Worm (Caenorhabditis elegans) whole organism, late embryonic: ENCODE data around the gene rpl-20.

Experiments
- C08G9.2 ChIP-seq: sonication (generic microtip); optimal IDR thresholded peaks from 2 replicates; lab custom pipeline; 2016; ENCODE audit warnings: mild to moderate bottlenecking, missing genetic modification characterization, moderate library complexity, missing compliant biosample characterization
- C38D4.7 ChIP-seq: fragments of 200-800 bp; sonication (Bioruptor generic); optimal IDR thresholded peaks from 2 replicates; lab custom pipeline; 2018; ENCODE audit warnings: mild to moderate bottlenecking, missing genetic modification characterization, moderate library complexity, missing compliant biosample characterization
- F13H6.1 ChIP-seq: sonication (generic microtip); optimal IDR thresholded peaks from 2 replicates; lab custom pipeline; 2016; ENCODE audit warnings: missing genetic modification characterization, missing compliant biosample characterization
- K02D7.2 ChIP-seq: sonication (generic microtip); optimal IDR thresholded peaks from 2 replicates; lab custom pipeline; 2017; ENCODE audit warnings: mild to moderate bottlenecking, missing genetic modification characterization, missing compliant biosample characterization
- T23F11.4 ChIP-seq: fragments of 200-800 bp; sonication (Bioruptor generic); optimal IDR thresholded peaks from 2 replicates; lab custom pipeline; 2018; ENCODE audit warnings: mild to moderate bottlenecking, missing genetic modification characterization, missing compliant biosample characterization
- Y22D7AL.16 ChIP-seq: sonication (generic microtip); optimal IDR thresholded peaks from 2 replicates; lab custom pipeline; 2016; ENCODE audit warnings: missing genetic modification characterization, missing compliant biosample characterization
- ahr-1 ChIP-seq: sonication (generic microtip); optimal IDR thresholded peaks from 2 replicates; lab custom pipeline; 2016; ENCODE audit warnings: missing genetic modification characterization, missing compliant biosample characterization
- ama-1 ChIP-seq: fragments of 150-350 bp; optimal IDR thresholded peaks from 2 replicates; lab custom pipeline; 2014
- ceh-19 ChIP-seq: fragments of 200-800 bp; sonication (Bioruptor generic); optimal IDR thresholded peaks from 2 replicates; lab custom pipeline; 2018; ENCODE audit warnings: mild to moderate bottlenecking, missing genetic modification characterization, missing compliant biosample characterization
- ceh-2 ChIP-seq: sonication (generic microtip); optimal IDR thresholded peaks from 2 replicates; lab custom pipeline; 2016; ENCODE audit warnings: missing genotype, missing genetic modification characterization, missing compliant biosample characterization
- ceh-22 ChIP-seq: sonication (generic microtip); optimal IDR thresholded peaks from 2 replicates; lab custom pipeline; 2017; ENCODE audit warnings: missing biosample characterization, missing genetic modification characterization
- ceh-24 ChIP-seq: sonication (generic microtip); optimal IDR thresholded peaks from 2 replicates; lab custom pipeline; 2016; ENCODE audit warnings: mild to moderate bottlenecking, missing genetic modification characterization, missing compliant biosample characterization
- ceh-30 ChIP-seq: fragments of 150-350 bp; optimal IDR thresholded peaks from 2 replicates; lab custom pipeline; 2014; ENCODE audit warnings: missing biosample characterization, missing genetic modification characterization
- ceh-31 ChIP-seq: sonication (generic microtip); optimal IDR thresholded peaks from 2 replicates; lab custom pipeline; 2016; ENCODE audit warnings: missing genetic modification characterization, missing compliant biosample characterization
- ceh-34 ChIP-seq: sonication (generic microtip); optimal IDR thresholded peaks from 2 replicates; lab custom pipeline; 2016; ENCODE audit warnings: mild to moderate bottlenecking, missing genetic modification characterization, missing compliant biosample characterization
- ceh-45 ChIP-seq: fragments of 200-800 bp; sonication (Bioruptor generic); IDR thresholded peaks from 2 replicates; pipeline ENCODE4 v1.3.6; 2022; ENCODE audit warnings: missing genetic modification reagents, missing genetic modification characterization, missing compliant biosample characterization
- ceh-6 ChIP-seq: fragments of 200-800 bp; sonication (Bioruptor generic); optimal IDR thresholded peaks from 2 replicates; lab custom pipeline; 2018; ENCODE audit warnings: mild to moderate bottlenecking, missing genetic modification characterization, missing compliant biosample characterization
- ceh-9 ChIP-seq: sonication (generic microtip); optimal IDR thresholded peaks from 2 replicates; lab custom pipeline; 2016; ENCODE audit warnings: mild to moderate bottlenecking, missing genetic modification characterization, inconsistent platforms, missing compliant biosample characterization
- che-1 ChIP-seq: sonication (generic microtip); optimal IDR thresholded peaks from 2 replicates; lab custom pipeline; 2016; ENCODE audit warnings: mild to moderate bottlenecking, missing genetic modification characterization, missing compliant biosample characterization
- elt-2 ChIP-seq: sonication (generic microtip); optimal IDR thresholded peaks from 2 replicates; lab custom pipeline; 2016; ENCODE audit warnings: missing genetic modification reagents, missing genetic modification characterization, missing compliant biosample characterization
- elt-4 ChIP-seq: sonication (generic microtip); optimal IDR thresholded peaks from 2 replicates; lab custom pipeline; 2016; ENCODE audit warnings: missing genetic modification characterization, missing compliant biosample characterization
- eyg-1 ChIP-seq: sonication (generic microtip); optimal IDR thresholded peaks from 2 replicates; lab custom pipeline; 2016; ENCODE audit warnings: missing genotype, missing genetic modification characterization, missing compliant biosample characterization
- fax-1 ChIP-seq: sonication (generic microtip); optimal IDR thresholded peaks from 2 replicates; lab custom pipeline; 2016; ENCODE audit warnings: missing genotype, missing genetic modification characterization, missing compliant biosample characterization
- fkh-6 ChIP-seq: sonication (generic microtip); optimal IDR thresholded peaks from 2 replicates; lab custom pipeline; 2016; ENCODE audit warnings: missing genetic modification characterization, missing compliant biosample characterization
- hlh-13 ChIP-seq: fragments of 200-800 bp; sonication (Bioruptor generic); optimal IDR thresholded peaks from 2 replicates; lab custom pipeline; 2018; ENCODE audit warnings: mild to moderate bottlenecking, missing genetic modification characterization, missing compliant biosample characterization
- hlh-6 ChIP-seq: sonication (generic microtip); optimal IDR thresholded peaks from 2 replicates; lab custom pipeline; 2016; ENCODE audit warnings: missing genotype, missing genetic modification characterization, missing compliant biosample characterization
- hlh-8 ChIP-seq: sonication (generic microtip); optimal IDR thresholded peaks from 2 replicates; lab custom pipeline; 2016; ENCODE audit warnings: missing genotype, missing genetic modification characterization, missing compliant biosample characterization
- lim-6 ChIP-seq: sonication (generic microtip); optimal IDR thresholded peaks from 2 replicates; lab custom pipeline; 2016; ENCODE audit warnings: missing genetic modification characterization, missing compliant biosample characterization
- lin-11 ChIP-seq: fragments of 200-800 bp; sonication (Bioruptor generic); optimal IDR thresholded peaks from 2 replicates; lab custom pipeline; 2018; ENCODE audit warnings: mild to moderate bottlenecking, missing genetic modification characterization, missing compliant biosample characterization
- madf-2 ChIP-seq: sonication (generic microtip); optimal IDR thresholded peaks from 2 replicates; lab custom pipeline; 2017; ENCODE audit warnings: missing genetic modification characterization, missing compliant biosample characterization
- mec-3 ChIP-seq: sonication (generic microtip); optimal IDR thresholded peaks from 2 replicates; lab custom pipeline; 2016; ENCODE audit warnings: borderline replicate concordance, missing genetic modification characterization, missing compliant biosample characterization
- nhr-232 ChIP-seq: sonication (generic microtip); optimal IDR thresholded peaks from 2 replicates; lab custom pipeline; 2016; ENCODE audit warnings: missing genetic modification characterization, missing compliant biosample characterization
- pat-9 ChIP-seq: fragments of 200-800 bp; sonication (Bioruptor generic); optimal IDR thresholded peaks from 2 replicates; lab custom pipeline; 2018; ENCODE audit warnings: mild to moderate bottlenecking, missing genetic modification characterization, moderate library complexity, missing compliant biosample characterization
- pax-1 ChIP-seq: fragments of 150-350 bp; optimal IDR thresholded peaks from 2 replicates; lab custom pipeline; 2014; ENCODE audit warnings: missing biosample characterization, missing genetic modification characterization
- pha-2 ChIP-seq: sonication (generic microtip); optimal IDR thresholded peaks from 2 replicates; lab custom pipeline; 2017; ENCODE audit warnings: mild to moderate bottlenecking, missing genetic modification characterization, missing compliant biosample characterization
- pha-4 ChIP-seq: fragments of 150-350 bp; optimal IDR thresholded peaks from 2 replicates; lab custom pipeline; 2018; ENCODE audit warnings: missing biosample characterization, missing genetic modification reagents, missing genetic modification characterization
- rnt-1 ChIP-seq: sonication (generic microtip); optimal IDR thresholded peaks from 2 replicates; lab custom pipeline; 2016; ENCODE audit warnings: missing genetic modification characterization, missing compliant biosample characterization
- sdc-2 ChIP-seq: sonication (generic microtip); optimal IDR thresholded peaks from 2 replicates; lab custom pipeline; 2016; ENCODE audit warnings: missing genotype, missing genetic modification characterization, missing compliant biosample characterization
- sox-2 ChIP-seq: fragments of 200-800 bp; sonication (Bioruptor generic); IDR thresholded peaks from 2 replicates; pipeline ENCODE4 v1.3.6; 2022; ENCODE audit warnings: missing genetic modification reagents, missing genetic modification characterization, missing compliant biosample characterization
- sox-4 ChIP-seq: sonication (generic microtip); optimal IDR thresholded peaks from 2 replicates; lab custom pipeline; 2017; ENCODE audit warnings: mild to moderate bottlenecking, missing genetic modification characterization, inconsistent platforms, missing compliant biosample characterization
- syd-9 ChIP-seq: sonication (generic microtip); optimal IDR thresholded peaks from 2 replicates; lab custom pipeline; 2016; ENCODE audit warnings: mild to moderate bottlenecking, missing genetic modification characterization, moderate library complexity, missing compliant biosample characterization
- tbx-7 ChIP-seq: sonication (generic microtip); optimal IDR thresholded peaks from 2 replicates; lab custom pipeline; 2016; ENCODE audit warnings: missing genotype, missing genetic modification characterization, missing compliant biosample characterization
- unc-3 ChIP-seq, 2 experiments: fragments of 200-800 bp in 1 of 2; sonication (Bioruptor generic) in 1 of 2; sonication (generic microtip) in 1 of 2; conservative IDR thresholded peaks in 1 of 2; optimal IDR thresholded peaks in 1 of 2; 2 replicates each; pipeline versions ENCODE4 v1.3.6 to Lab custom; 2016 to 2022; ENCODE audit warnings: missing compliant biosample characterization in 2 of 2, missing genetic modification characterization in 2 of 2, missing genetic modification reagents in 1 of 2
- unc-42 ChIP-seq: sonication (generic microtip); optimal IDR thresholded peaks from 2 replicates; lab custom pipeline; 2016; ENCODE audit warnings: missing genotype, missing genetic modification characterization, missing compliant biosample characterization
- unc-55 ChIP-seq: sonication (generic microtip); optimal IDR thresholded peaks from 2 replicates; lab custom pipeline; 2017; ENCODE audit warnings: missing biosample characterization, missing genetic modification reagents, missing genetic modification characterization
- unc-86 ChIP-seq: sonication (generic microtip); optimal IDR thresholded peaks from 2 replicates; lab custom pipeline; 2016; ENCODE audit warnings: missing genetic modification characterization, missing compliant biosample characterization
- zip-5 ChIP-seq: sonication (generic microtip); optimal IDR thresholded peaks from 2 replicates; lab custom pipeline; 2016; ENCODE audit warnings: missing genetic modification characterization, missing compliant biosample characterization

The rpl-20 gene

DNA sequence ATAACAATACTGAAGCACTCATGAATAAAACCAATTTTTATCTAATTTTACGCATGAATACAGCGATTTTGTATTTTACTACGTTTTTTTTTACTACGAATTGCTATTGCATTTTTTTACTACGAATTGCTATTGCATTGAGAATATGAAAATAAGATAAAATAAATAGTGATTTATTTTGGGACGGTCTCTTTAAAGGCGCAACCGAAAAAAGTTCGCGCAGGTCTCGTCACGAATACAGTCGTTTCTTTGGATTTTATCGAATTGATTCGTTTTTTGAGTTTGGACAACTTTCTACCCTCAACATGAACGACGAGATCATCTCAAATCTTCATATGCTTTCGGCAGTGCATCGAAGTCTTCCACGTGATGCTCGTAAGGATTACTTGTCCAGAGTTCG, 2.2 kb upstream of the rpl-20 start, which contains the start of gene Y17G9B.4:
Gene Y17G9B.4, plus strand, starts transcription at position 306 of the 400 bp plus-strand sequence.
- TF ChIP-seq sox-2 (GFP tag; lab: Robert Waterston, UW) (no peak), ceh-31 (tag; lab: Kevin White, UChicago) (no peak), ceh-9 (tag; lab: Kevin White, UChicago) (no peak), Y22D7AL.16 (tag; lab: Kevin White, UChicago) (no peak), unc-42 (tag; lab: Kevin White, UChicago) (no peak)

- no peak for TF ChIP-seq hlh-13 (GFP tag; lab: Kevin White, UChicago)
- TF ChIP-seq ceh-22 (tag; lab: Kevin White, UChicago), result no peak
- no peak for TF ChIP-seq ceh-24 (tag; lab: Kevin White, UChicago)
- TF ChIP-seq sox-4, result no peak
- no peak for TF ChIP-seq zip-5 (tag; lab: Kevin White, UChicago)
- TF ChIP-seq elt-4, result no peak
These were observed 423 bp downstream of the rpl-20 start for ce11 chrIV:4749155-4749554.

DNA sequence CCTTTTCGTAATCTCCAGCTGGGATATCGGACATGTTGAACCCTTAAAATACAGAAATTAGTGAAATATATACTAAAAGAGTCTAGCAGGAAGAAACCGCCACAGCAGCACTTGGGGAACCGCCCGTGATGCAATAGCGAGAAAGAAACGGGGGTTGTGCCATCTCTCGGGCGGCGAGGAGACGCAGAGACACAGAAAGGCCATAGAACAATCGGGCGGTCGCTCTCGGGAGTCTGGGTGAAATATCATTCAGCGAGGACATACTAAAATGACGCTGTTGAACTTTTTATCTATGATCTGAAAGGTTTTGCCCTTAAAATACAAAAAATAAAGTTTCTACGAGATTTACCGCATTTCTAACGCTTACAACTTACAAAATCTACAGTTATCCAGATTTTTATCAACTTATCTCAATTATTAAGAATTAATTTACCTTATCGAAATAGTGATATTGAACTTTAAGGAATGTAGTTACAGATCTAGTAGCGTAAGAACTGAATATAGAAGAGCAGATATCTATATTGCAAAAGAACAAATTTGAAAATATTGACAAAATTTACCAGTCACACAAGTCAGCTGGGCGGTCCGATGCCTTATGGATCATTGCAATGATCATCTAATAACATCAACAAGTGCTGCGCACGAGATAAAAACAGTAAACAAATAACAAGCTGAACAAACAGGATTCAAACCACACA, 1.0 kb downstream of the rpl-20 start, which contains the start of gene cyc-2.1:
Gene cyc-2.1, minus strand, starts transcription at position 605 of the 698 bp plus-strand sequence.
- no peak for TF ChIP-seq K02D7.2
- TF ChIP-seq madf-2 (tag; lab: Kevin White, UChicago), result no peak
- no peak for TF ChIP-seq hlh-6
- no peak for TF ChIP-seq pat-9 (tag; lab: Kevin White, UChicago)
- TF ChIP-seq hlh-13 (GFP tag; lab: Kevin White, UChicago), result no peak
- TF ChIP-seq C08G9.2 (tag; lab: Kevin White, UChicago), result no peak
- TF ChIP-seq ama-1 (lab: Kevin White, UChicago), result no peak
- TF ChIP-seq pax-1 (tag; lab: Kevin White, UChicago), result no peak
- no peak for TF ChIP-seq T23F11.4 (GFP tag; lab: Kevin White, UChicago)
- no peak for TF ChIP-seq ceh-24 (tag; lab: Kevin White, UChicago)
- no peak for TF ChIP-seq ceh-45 (GFP tag; lab: Robert Waterston, UW)
- TF ChIP-seq ceh-6 (GFP tag; lab: Kevin White, UChicago), result no peak
- TF ChIP-seq eyg-1 (tag; lab: Kevin White, UChicago), result no peak
- peak; percentile 37 for TF ChIP-seq ceh-34 (tag; lab: Kevin White, UChicago)
- no peak for TF ChIP-seq ceh-30 (tag; lab: Kevin White, UChicago)
- no peak for TF ChIP-seq C38D4.7 (GFP tag; lab: Kevin White, UChicago)
- no peak for TF ChIP-seq ahr-1 (tag; lab: Kevin White, UChicago)
- no peak for TF ChIP-seq mec-3 (tag; lab: Kevin White, UChicago)
- no peak for TF ChIP-seq pha-4 (tag; lab: Kevin White, UChicago)
- TF ChIP-seq Y22D7AL.16 (tag; lab: Kevin White, UChicago), result no peak
- TF ChIP-seq hlh-8 (tag; lab: Kevin White, UChicago), result no peak
- TF ChIP-seq ceh-22 (tag; lab: Kevin White, UChicago), result no peak
- no peak for TF ChIP-seq elt-4
- no peak for TF ChIP-seq F13H6.1
- TF ChIP-seq ceh-2 (tag; lab: Kevin White, UChicago), result no peak
- peak; percentile 27 for TF ChIP-seq sdc-2 (tag; lab: Kevin White, UChicago)
- TF ChIP-seq elt-2, result peak; percentile 62
- TF ChIP-seq lim-6, result no peak
- TF ChIP-seq syd-9, result no peak
- peak; percentile 28 for TF ChIP-seq pha-2 (tag; lab: Kevin White, UChicago)
- TF ChIP-seq unc-86, result no peak
- TF ChIP-seq lin-11, result no peak
- peak; percentile 45 for TF ChIP-seq rnt-1 (tag; lab: Kevin White, UChicago)
- no peak for TF ChIP-seq fax-1 (tag; lab: Kevin White, UChicago)
- TF ChIP-seq tbx-7, result no peak
- no peak for TF ChIP-seq fkh-6 (tag; lab: Kevin White, UChicago)
- no peak for TF ChIP-seq ceh-9 (tag; lab: Kevin White, UChicago)
- peak; percentile 43 for TF ChIP-seq ceh-31 (tag; lab: Kevin White, UChicago)
- peak; percentile 22 for TF ChIP-seq unc-55
- TF ChIP-seq che-1 (tag; lab: Kevin White, UChicago), result no peak
- TF ChIP-seq unc-3 (GFP tag; conservative IDR thresholded peaks at IDR 0.05; lab: Robert Waterston, UW), result no peak
- TF ChIP-seq unc-3 (tag; optimal IDR thresholded peaks at IDR 0.05; lab: Kevin White, UChicago), result no peak
- no peak for TF ChIP-seq ceh-19 (GFP tag; lab: Kevin White, UChicago)
- TF ChIP-seq nhr-232 (tag; lab: Kevin White, UChicago), result no peak
